Fruit fly (Drosophila melanogaster): ENCODE measurements around the gene sky.

DNA sequence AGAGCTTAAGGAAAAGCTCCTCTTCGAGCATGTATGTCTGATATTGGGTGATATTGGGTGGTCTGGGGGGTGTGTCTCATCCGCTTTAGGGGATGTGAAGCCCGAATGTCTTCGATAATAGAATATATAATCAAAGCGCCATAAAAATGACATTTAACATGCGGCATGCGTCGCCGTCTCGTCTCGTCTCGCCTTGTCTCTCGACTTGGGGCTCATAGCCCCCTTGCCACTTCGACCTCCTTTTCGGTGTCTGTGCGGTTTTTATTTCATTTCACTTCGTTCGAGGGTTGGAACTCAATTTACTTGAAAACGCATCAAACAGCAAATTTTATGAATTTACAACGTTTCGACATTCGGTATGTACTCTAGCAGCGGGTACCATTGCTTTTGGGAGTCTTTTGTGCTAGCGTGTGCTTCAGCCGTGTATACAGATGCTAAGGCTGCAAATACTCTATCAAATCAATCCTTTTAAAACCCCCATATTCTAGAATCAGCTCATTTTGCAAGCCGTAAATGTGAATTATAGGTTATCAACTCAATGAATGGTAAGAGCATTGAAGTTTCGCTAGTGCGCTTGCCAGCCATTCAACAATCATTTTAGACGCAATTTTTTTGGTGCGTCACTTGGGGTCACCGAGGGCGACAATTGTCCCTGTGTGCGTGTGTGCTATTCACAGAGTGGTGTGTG is 31.8 kb upstream of the sky start:
- TF ChIP-seq Dll (optimal IDR thresholded peaks at IDR 0.05) (no peak), CG8478 (optimal IDR thresholded peaks at IDR 0.05) (no peak)

Measured in whole organism.